Worm (Caenorhabditis elegans) whole organism, L1 larva: ENCODE results near the gene F35H10.2.

ENCODE experiments used
- aha-1 ChIP-seq: fragments of 150-350 bp; optimal IDR thresholded peaks from 2 replicates; lab custom pipeline; 2014; ENCODE audit warnings: missing biosample characterization, missing genetic modification characterization
- ceh-90 ChIP-seq: sonication (generic microtip); optimal IDR thresholded peaks from 2 replicates; lab custom pipeline; 2016; ENCODE audit warnings: missing genetic modification characterization, missing compliant biosample characterization
- egl-27 ChIP-seq, 2 experiments: fragments of 150-350 bp in 1 of 2; sonication (generic microtip); optimal IDR thresholded peaks; 3 replicates each; lab custom pipeline; 2017 to 2018; ENCODE audit warnings: missing biosample characterization in 2 of 2, missing genetic modification characterization in 2 of 2, missing genetic modification reagents in 2 of 2
- hlh-4 ChIP-seq: sonication (generic microtip); optimal IDR thresholded peaks from 2 replicates; lab custom pipeline; 2016; ENCODE audit warnings: mild to moderate bottlenecking, missing genetic modification characterization, missing compliant biosample characterization
- lin-13 ChIP-seq: fragments of 150-350 bp; optimal IDR thresholded peaks from 2 replicates; lab custom pipeline; 2014; ENCODE audit warnings: missing biosample characterization, missing genetic modification reagents, missing genetic modification characterization
- lsy-2 ChIP-seq, 2 experiments: fragments of 150-350 bp; optimal IDR thresholded peaks; 2 replicates each; lab custom pipeline; 2014; ENCODE audit warnings: missing biosample characterization in 2 of 2, missing genetic modification characterization in 2 of 2
- nhr-28 ChIP-seq: fragments of 150-350 bp; optimal IDR thresholded peaks from 2 replicates; lab custom pipeline; 2014; ENCODE audit warnings: missing biosample characterization, missing genetic modification characterization
- skn-1 ChIP-seq: fragments of 150-350 bp; optimal IDR thresholded peaks from 2 replicates; lab custom pipeline; 2014; ENCODE audit warnings: missing biosample characterization, missing genetic modification characterization
- unc-130 ChIP-seq: fragments of 150-350 bp; optimal IDR thresholded peaks from 2 replicates; lab custom pipeline; 2017; ENCODE audit warnings: missing biosample characterization, missing genetic modification characterization, inconsistent platforms
- xbp-1 ChIP-seq: sonication (generic microtip); optimal IDR thresholded peaks from 2 replicates; lab custom pipeline; 2016; ENCODE audit warnings: missing genetic modification characterization, missing compliant biosample characterization
- ztf-11 ChIP-seq, 2 experiments: sonication (generic microtip); optimal IDR thresholded peaks; 2 replicates each; lab custom pipeline; 2016 to 2017; ENCODE audit warnings: missing genetic modification characterization in 2 of 2, missing biosample characterization in 1 of 2, missing compliant biosample characterization in 1 of 2

DNA sequence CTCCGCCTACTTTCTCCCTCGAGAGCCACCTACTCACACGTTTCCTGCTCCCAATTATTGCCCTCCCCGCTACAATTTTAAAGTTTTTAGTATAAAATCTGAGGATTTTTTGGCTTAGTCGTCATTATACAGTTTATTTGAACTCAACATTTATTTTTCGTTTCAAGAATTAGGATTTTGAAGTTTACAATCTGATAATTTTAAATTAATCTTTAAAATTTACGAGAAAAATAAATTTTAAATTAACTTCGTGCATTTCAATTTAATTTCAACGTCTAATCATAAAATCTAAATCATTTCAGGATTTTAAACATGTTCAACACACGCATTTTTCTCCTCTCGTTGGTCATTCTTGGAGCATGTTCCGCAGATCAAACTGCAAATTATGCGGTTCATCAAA is at the start of gene F35H10.2:
- no peak for TF ChIP-seq ztf-11 (tag; optimal IDR thresholded peaks at IDR 0.05; lab: Kevin White, UChicago)
- no peak for TF ChIP-seq xbp-1 (tag; lab: Kevin White, UChicago)
- no peak for TF ChIP-seq hlh-4 (tag; lab: Kevin White, UChicago)
- TF ChIP-seq lsy-2 (tag; optimal IDR thresholded peaks at IDR 0.05; lab: Kevin White, UChicago), result no peak
- no peak for TF ChIP-seq unc-130 (tag; lab: Kevin White, UChicago)
- TF ChIP-seq ceh-90 (tag; lab: Kevin White, UChicago), result no peak
- no peak for TF ChIP-seq nhr-28 (tag; lab: Kevin White, UChicago)
- TF ChIP-seq egl-27 (tag; optimal IDR thresholded peaks at IDR 0.05; lab: Kevin White, UChicago), result no peak
- no peak for TF ChIP-seq skn-1
- no peak for TF ChIP-seq aha-1
- TF ChIP-seq lin-13 (GFP tag; lab: Kevin White, UChicago), result no peak
